Worm (Caenorhabditis elegans) whole organism, L4 larva: ENCODE data around the gene acs-20.

Experiments
- F37D6.2 ChIP-seq: sonication (generic microtip); optimal IDR thresholded peaks from 2 replicates; lab custom pipeline; 2016; ENCODE audit warnings: mild to moderate bottlenecking, missing genetic modification characterization, missing compliant biosample characterization
- F49E8.2 ChIP-seq: sonication (generic microtip); optimal IDR thresholded peaks from 2 replicates; lab custom pipeline; 2016; ENCODE audit warnings: missing compliant biosample characterization, mild to moderate bottlenecking, missing genetic modification characterization, borderline replicate concordance
- T26A8.4 ChIP-seq: fragments of 200-800 bp; sonication (Bioruptor generic); IDR thresholded peaks from 2 replicates; pipeline ENCODE4 v1.3.6; 2022; ENCODE audit warnings: missing genetic modification characterization, missing compliant biosample characterization
- Y48G9A.11 ChIP-seq: fragments of 200-800 bp; sonication (Bioruptor generic); IDR thresholded peaks from 2 replicates; pipeline ENCODE4 v1.3.6; 2022; ENCODE audit warnings: missing genetic modification reagents, missing genetic modification characterization, missing compliant biosample characterization
- Y5F2A.4 ChIP-seq: fragments of 200-800 bp; sonication (Bioruptor generic); optimal IDR thresholded peaks from 2 replicates; lab custom pipeline; 2018; ENCODE audit warnings: mild to moderate bottlenecking, missing genetic modification characterization, missing compliant biosample characterization
- Y75B8A.6 ChIP-seq: fragments of 200-800 bp; sonication (Bioruptor generic); IDR thresholded peaks from 2 replicates; pipeline ENCODE4 v1.3.6; 2022; ENCODE audit warnings: missing genetic modification reagents, missing genetic modification characterization, missing compliant biosample characterization
- ZK337.2 ChIP-seq: fragments of 200-800 bp; sonication (Bioruptor generic); IDR thresholded peaks from 2 replicates; pipeline ENCODE4 v1.3.6; 2022; ENCODE audit warnings: missing genetic modification reagents, missing genetic modification characterization, missing compliant biosample characterization
- ZK546.5 ChIP-seq, 2 experiments: sonication (generic microtip); optimal IDR thresholded peaks; 2 replicates each; lab custom pipeline; 2017; ENCODE audit warnings: missing biosample characterization in 2 of 2, missing genetic modification characterization in 2 of 2
- ama-1 ChIP-seq: fragments of 150-350 bp; optimal IDR thresholded peaks from 2 replicates; lab custom pipeline; 2014; ENCODE audit warnings: inconsistent platforms, mixed read lengths
- arid-1 ChIP-seq: fragments of 200-800 bp; sonication (Bioruptor generic); conservative IDR thresholded peaks from 2 replicates; pipeline ENCODE4 v1.3.6; 2022; ENCODE audit warnings: missing genetic modification reagents, missing genetic modification characterization, missing compliant biosample characterization
- attf-4 ChIP-seq: sonication (generic microtip); optimal IDR thresholded peaks from 3 replicates; lab custom pipeline; 2017; ENCODE audit warnings: missing biosample characterization, missing genetic modification characterization
- ceh-20 ChIP-seq: fragments of 200-800 bp; sonication (Bioruptor generic); IDR thresholded peaks from 2 replicates; pipeline ENCODE4 v1.3.6; 2022; ENCODE audit warnings: missing genetic modification reagents, missing genetic modification characterization, missing compliant biosample characterization
- cey-2 ChIP-seq: sonication (generic microtip); optimal IDR thresholded peaks from 3 replicates; lab custom pipeline; 2017; ENCODE audit warnings: missing genetic modification characterization, mild to moderate bottlenecking, missing compliant biosample characterization, antibody characterized with exemption, borderline replicate concordance; ENCODE audit not compliant: insufficient read depth
- ctbp-1 ChIP-seq: fragments of 200-800 bp; sonication (Bioruptor generic); IDR thresholded peaks from 2 replicates; pipeline ENCODE4 v1.3.6; 2022; ENCODE audit warnings: missing genetic modification reagents, missing genetic modification characterization, missing compliant biosample characterization
- daf-16 ChIP-seq, 3 experiments: sonication (generic microtip); optimal IDR thresholded peaks; 2 replicates each; lab custom pipeline; 2016 to 2017; ENCODE audit warnings: missing genetic modification characterization in 3 of 3, missing genetic modification reagents in 3 of 3, mild to moderate bottlenecking in 2 of 3, missing compliant biosample characterization in 2 of 3, missing biosample characterization in 1 of 3, moderate library complexity in 1 of 3
- daf-19 ChIP-seq: fragments of 200-800 bp; sonication (Bioruptor generic); conservative IDR thresholded peaks from 2 replicates; pipeline ENCODE4 v1.3.6; 2022; ENCODE audit warnings: missing genetic modification characterization, missing compliant biosample characterization
- dmd-8 ChIP-seq: fragments of 200-800 bp; sonication (Bioruptor generic); IDR thresholded peaks from 2 replicates; pipeline ENCODE4 v1.3.6; 2022; ENCODE audit warnings: missing genetic modification characterization, missing compliant biosample characterization
- dve-1 ChIP-seq: sonication (generic microtip); optimal IDR thresholded peaks from 2 replicates; lab custom pipeline; 2017; ENCODE audit warnings: antibody characterized with exemption, mild to moderate bottlenecking, missing genetic modification characterization, missing compliant biosample characterization; ENCODE audit not compliant: insufficient read depth
- egl-27 ChIP-seq: sonication (generic microtip); optimal IDR thresholded peaks from 3 replicates; lab custom pipeline; 2017; ENCODE audit warnings: missing biosample characterization, missing genetic modification reagents, missing genetic modification characterization
- egl-43 ChIP-seq: fragments of 200-800 bp; sonication (Bioruptor generic); IDR thresholded peaks from 2 replicates; pipeline ENCODE4 v1.3.6; 2022; ENCODE audit warnings: missing genetic modification reagents, missing genetic modification characterization, missing compliant biosample characterization
- hlh-11 ChIP-seq: fragments of 200-800 bp; sonication (Bioruptor generic); optimal IDR thresholded peaks from 2 replicates; lab custom pipeline; 2018; ENCODE audit warnings: mild to moderate bottlenecking, missing genetic modification characterization, missing compliant biosample characterization
- hmg-1.1 ChIP-seq: fragments of 200-800 bp; sonication (Bioruptor generic); IDR thresholded peaks from 2 replicates; pipeline ENCODE4 v1.3.6; 2022; ENCODE audit warnings: missing genetic modification reagents, missing genetic modification characterization, missing compliant biosample characterization
- jun-1 ChIP-seq: fragments of 150-350 bp; optimal IDR thresholded peaks from 2 replicates; lab custom pipeline; 2014; ENCODE audit warnings: missing biosample characterization, missing genetic modification reagents, missing genetic modification characterization
- lin-38 ChIP-seq: fragments of 200-800 bp; sonication (Bioruptor generic); IDR thresholded peaks from 2 replicates; pipeline ENCODE4 v1.3.6; 2022; ENCODE audit warnings: missing genetic modification reagents, missing genetic modification characterization, missing compliant biosample characterization
- lin-39 ChIP-seq: fragments of 150-350 bp; optimal IDR thresholded peaks from 2 replicates; lab custom pipeline; 2014; ENCODE audit warnings: missing biosample characterization, missing genetic modification reagents, missing genetic modification characterization
- madf-5 ChIP-seq, 2 experiments: fragments of 200-800 bp; sonication (Bioruptor generic); IDR thresholded peaks; 2 replicates each; pipeline ENCODE4 v1.3.6; 2022; ENCODE audit warnings: missing compliant biosample characterization in 2 of 2, missing genetic modification characterization in 2 of 2
- madf-9 ChIP-seq: fragments of 200-800 bp; sonication (Bioruptor generic); conservative IDR thresholded peaks from 2 replicates; pipeline ENCODE4 v1.3.6; 2022; ENCODE audit warnings: missing genetic modification reagents, missing genetic modification characterization, missing compliant biosample characterization
- mdl-1 ChIP-seq, 2 experiments: fragments of 150-350 bp in 1 of 2; sonication (generic microtip) in 1 of 2; optimal IDR thresholded peaks; 2 replicates each; lab custom pipeline; 2014 to 2017; ENCODE audit warnings: missing biosample characterization in 2 of 2, missing genetic modification characterization in 2 of 2
- mep-1 ChIP-seq: fragments of 150-350 bp; sonication (generic microtip); optimal IDR thresholded peaks from 3 replicates; lab custom pipeline; 2014; ENCODE audit warnings: missing biosample characterization, missing genetic modification characterization
- mes-2 ChIP-seq: sonication (generic microtip); optimal IDR thresholded peaks from 2 replicates; lab custom pipeline; 2016; ENCODE audit warnings: missing genotype, mild to moderate bottlenecking, missing genetic modification characterization, missing compliant biosample characterization; ENCODE audit not compliant: poor library complexity, severe bottlenecking
- mxl-2 ChIP-seq: fragments of 200-800 bp; sonication (Bioruptor generic); conservative IDR thresholded peaks from 2 replicates; pipeline ENCODE4 v1.3.6; 2022; ENCODE audit warnings: missing genetic modification reagents, missing genetic modification characterization, missing compliant biosample characterization
- mxl-3 ChIP-seq: fragments of 200-800 bp; sonication (Bioruptor generic); optimal IDR thresholded peaks from 2 replicates; lab custom pipeline; 2018; ENCODE audit warnings: mild to moderate bottlenecking, missing genetic modification characterization, missing compliant biosample characterization
- nhr-28 ChIP-seq: fragments of 150-350 bp; optimal IDR thresholded peaks from 2 replicates; lab custom pipeline; 2014; ENCODE audit warnings: missing biosample characterization, missing genetic modification characterization
- nhr-42 ChIP-seq: fragments of 200-800 bp; sonication (Bioruptor generic); IDR thresholded peaks from 2 replicates; pipeline ENCODE4 v1.3.6; 2022; ENCODE audit warnings: missing genetic modification characterization, missing compliant biosample characterization
- nhr-48 ChIP-seq: sonication (generic microtip); optimal IDR thresholded peaks from 2 replicates; lab custom pipeline; 2016; ENCODE audit warnings: mild to moderate bottlenecking, missing genetic modification characterization, missing compliant biosample characterization
- rbr-2 ChIP-seq: sonication (generic microtip); optimal IDR thresholded peaks from 2 replicates; lab custom pipeline; 2016; ENCODE audit warnings: missing genotype, missing genetic modification characterization, missing compliant biosample characterization
- sdz-12 ChIP-seq: fragments of 200-800 bp; sonication (Bioruptor generic); optimal IDR thresholded peaks from 2 replicates; lab custom pipeline; 2018; ENCODE audit warnings: mild to moderate bottlenecking, missing genetic modification characterization, missing compliant biosample characterization
- set-16 ChIP-seq: fragments of 200-800 bp; sonication (Bioruptor generic); IDR thresholded peaks from 2 replicates; pipeline ENCODE4 v1.3.6; 2022; ENCODE audit warnings: missing genetic modification reagents, missing genetic modification characterization, missing compliant biosample characterization
- snpc-1.2 ChIP-seq: fragments of 200-800 bp; sonication (Bioruptor generic); IDR thresholded peaks from 2 replicates; pipeline ENCODE4 v1.3.6; 2022; ENCODE audit warnings: missing genetic modification reagents, missing genetic modification characterization, missing compliant biosample characterization
- unc-39 ChIP-seq: sonication (generic microtip); optimal IDR thresholded peaks from 2 replicates; lab custom pipeline; 2017; ENCODE audit warnings: missing biosample characterization, missing genetic modification characterization
- zfp-2 ChIP-seq: sonication (generic microtip); optimal IDR thresholded peaks from 2 replicates; lab custom pipeline; 2016; ENCODE audit warnings: mild to moderate bottlenecking, missing genetic modification characterization, missing compliant biosample characterization
- zip-11 ChIP-seq: fragments of 200-800 bp; sonication (Bioruptor generic); IDR thresholded peaks from 2 replicates; pipeline ENCODE4 v1.3.6; 2022; ENCODE audit warnings: missing genetic modification characterization, missing compliant biosample characterization
- ztf-7 ChIP-seq: fragments of 150-350 bp; optimal IDR thresholded peaks from 2 replicates; lab custom pipeline; 2014; ENCODE audit warnings: missing biosample characterization, missing genetic modification characterization

acs-20 gene

DNA sequence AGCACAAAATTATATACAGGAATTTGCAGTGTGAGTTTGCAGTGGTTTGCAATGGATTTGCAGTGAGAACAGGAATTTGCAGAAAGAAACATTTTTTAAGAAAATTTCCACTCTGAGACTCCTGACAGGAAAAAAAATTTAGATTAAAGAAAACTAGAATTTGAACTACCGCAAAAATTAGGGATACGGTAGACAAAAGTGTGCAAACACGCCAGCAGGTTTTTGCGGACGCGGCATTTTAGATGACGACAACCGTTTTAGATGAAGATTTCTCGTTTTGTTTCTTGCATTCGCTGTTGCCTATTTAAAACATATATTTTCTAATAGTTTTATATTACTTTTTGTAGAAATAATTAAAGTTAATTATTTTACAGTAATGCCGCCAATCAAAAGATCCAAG lies 26.6 kb downstream of the acs-20 start, which contains the start of gene wdr-46 (continued):
- peak; percentile 88 for TF ChIP-seq mep-1 (tag; lab: Kevin White, UChicago)
- TF ChIP-seq ctbp-1: 0 out of 2 replicates have a peak, but pooled peaks have one; percentile 7
- TF ChIP-seq mdl-1 (tag; optimal IDR thresholded peaks at IDR 0.05; lab: Kevin White, UChicago): no peak
- peak; percentile 91 for TF ChIP-seq mes-2 (tag; lab: Kevin White, UChicago)
- no peak for TF ChIP-seq mxl-2 (GFP tag; lab: Robert Waterston, UW)
- no peak for TF ChIP-seq lin-39 (tag; lab: Kevin White, UChicago)

ce11 chrIV:12371340-12371739 lies 27.2 kb downstream of the acs-20 start:
- no peak for TF ChIP-seq dmd-8 (GFP tag; lab: Robert Waterston, UW)
- TF ChIP-seq madf-5 (GFP tag; IDR thresholded peaks at IDR 0.05; lab: Robert Waterston, UW): 0 out of 4 replicates have a peak, but pooled peaks of 1 of the 2 experiments have one; percentile 7
- no peak for TF ChIP-seq egl-43 (GFP tag; lab: Robert Waterston, UW)
- TF ChIP-seq Y48G9A.11 (GFP tag; lab: Robert Waterston, UW): 0 out of 2 replicates have a peak, but pooled peaks have one; percentile 17
- no peak for TF ChIP-seq rbr-2 (tag; lab: Kevin White, UChicago)
- TF ChIP-seq lin-38 (GFP tag; lab: Robert Waterston, UW): peak; percentile 9; the same call in 1 of the 2 replicates
- no peak for TF ChIP-seq daf-16 (GFP tag; optimal IDR thresholded peaks at IDR 0.05; lab: Kevin White, UChicago)
- no peak for TF ChIP-seq daf-16 (tag; optimal IDR thresholded peaks at IDR 0.05; lab: Kevin White, UChicago)
- TF ChIP-seq attf-4 (tag; lab: Kevin White, UChicago): no peak

DNA sequence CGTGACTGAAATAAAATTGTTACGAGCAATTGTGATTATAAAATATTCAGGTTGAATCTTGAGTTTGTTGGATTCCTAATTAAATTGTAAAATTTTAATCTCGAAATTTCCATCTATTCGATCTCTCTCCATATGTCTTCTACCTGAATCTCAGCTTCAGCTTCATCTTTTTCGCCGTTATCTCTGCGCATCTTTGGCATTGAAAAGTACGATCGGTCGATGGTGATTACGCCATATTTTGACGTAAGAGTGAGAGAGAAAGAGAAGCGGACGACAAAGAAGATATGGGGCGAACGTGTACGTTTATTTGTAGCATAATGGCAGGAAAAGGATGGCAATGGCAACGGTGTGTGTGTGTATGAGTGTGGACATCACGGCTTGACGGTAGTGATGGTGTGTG lies 31.9 kb downstream of the acs-20 start:
- no peak for TF ChIP-seq unc-39 (tag; lab: Kevin White, UChicago)
- TF ChIP-seq T26A8.4 (GFP tag; lab: Robert Waterston, UW): peak; percentile 15
- no peak for TF ChIP-seq zip-11 (GFP tag; lab: Robert Waterston, UW)
- TF ChIP-seq ama-1 (lab: Kevin White, UChicago): no peak
- TF ChIP-seq nhr-48 (tag; lab: Kevin White, UChicago): peak; percentile 13
- no peak for TF ChIP-seq Y5F2A.4 (GFP tag; lab: Kevin White, UChicago)
- peak; percentile 65 for TF ChIP-seq mxl-3 (GFP tag; lab: Kevin White, UChicago)
- TF ChIP-seq hlh-11: peak; percentile 46

ce11 chrIV:12364964-12365363 lies 33.5 kb downstream of the acs-20 start:
- TF ChIP-seq daf-16 (GFP tag; optimal IDR thresholded peaks at IDR 0.05; lab: Kevin White, UChicago): no peak
- peak; percentile 18 for TF ChIP-seq daf-16 (tag; optimal IDR thresholded peaks at IDR 0.05; lab: Kevin White, UChicago)
- TF ChIP-seq jun-1 (tag; lab: Kevin White, UChicago): no peak
- TF ChIP-seq arid-1 (GFP tag; lab: Robert Waterston, UW): no peak
- no peak for TF ChIP-seq dve-1 (tag; lab: Kevin White, UChicago)
- TF ChIP-seq hmg-1.1: peak; percentile 56; the same call in 1 of the 2 replicates
- 0 out of 2 replicates have a peak, but pooled peaks have one; percentile 10 for TF ChIP-seq egl-43 (GFP tag; lab: Robert Waterston, UW)
- no peak for TF ChIP-seq ZK546.5 (tag; optimal IDR thresholded peaks at IDR 0.05; lab: Kevin White, UChicago)
- no peak for TF ChIP-seq F37D6.2 (tag; lab: Kevin White, UChicago)
- peak; percentile 26; the same call in 1 of the 2 replicates for TF ChIP-seq set-16 (GFP tag; lab: Robert Waterston, UW)
- no peak for TF ChIP-seq zfp-2 (tag; lab: Kevin White, UChicago)
- no peak for TF ChIP-seq sdz-12
- peak; percentile 26 for TF ChIP-seq mxl-3 (GFP tag; lab: Kevin White, UChicago)
- no peak for TF ChIP-seq egl-27 (tag; lab: Kevin White, UChicago)
- no peak for TF ChIP-seq nhr-42 (GFP tag; lab: Robert Waterston, UW)
- no peak for TF ChIP-seq cey-2
- TF ChIP-seq daf-19 (GFP tag; lab: Robert Waterston, UW): no peak
- TF ChIP-seq hlh-11: peak; percentile 68
- no peak for TF ChIP-seq nhr-28
- no peak; the same call in 1 of the 2 replicates for TF ChIP-seq T26A8.4 (GFP tag; lab: Robert Waterston, UW)
- no peak for TF ChIP-seq ZK337.2 (GFP tag; lab: Robert Waterston, UW)
- no peak for TF ChIP-seq snpc-1.2
- TF ChIP-seq nhr-48 (tag; lab: Kevin White, UChicago): no peak
- TF ChIP-seq madf-9: no peak
- TF ChIP-seq Y75B8A.6: no peak
- TF ChIP-seq ztf-7 (tag; lab: Kevin White, UChicago): no peak
- no peak for TF ChIP-seq ceh-20 (GFP tag; lab: Robert Waterston, UW)
- no peak for TF ChIP-seq F49E8.2
